Worm (Caenorhabditis elegans): ENCODE results near the gene srp-6.

DNA sequence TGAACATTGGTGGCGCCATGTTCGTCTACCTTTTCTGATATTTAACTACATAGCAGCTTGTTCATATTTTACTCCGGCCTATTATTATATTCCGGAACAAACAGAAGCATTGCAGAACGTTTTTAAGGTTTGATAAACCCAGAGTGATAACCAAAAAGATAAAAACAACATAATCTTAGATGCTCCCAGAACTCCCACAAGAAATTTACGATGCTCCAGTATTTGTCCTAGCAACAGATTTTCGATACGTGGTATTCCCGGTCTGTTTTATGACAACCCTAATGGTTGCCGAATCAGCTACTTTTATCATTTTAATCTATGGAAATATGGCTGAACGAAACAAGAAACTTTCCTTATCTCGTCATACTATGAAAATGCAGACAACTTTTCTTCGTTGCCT lies 32.3 kb downstream of the srp-6 start:
- TF ChIP-seq med-1 (GFP tag; optimal IDR thresholded peaks at IDR 0.05; ENCODE audit: insufficient read depth) (no peak), flt-1 (GFP tag; IDR thresholded peaks at IDR 0.05) (no peak), ztf-29 (GFP tag; IDR thresholded peaks at IDR 0.05) (no peak), T22C8.4 (GFP tag; IDR thresholded peaks at IDR 0.05) (no peak), cog-1 (tag; optimal IDR thresholded peaks at IDR 0.05) (no peak), ref-1 (GFP tag; conservative IDR thresholded peaks at IDR 0.05) (no peak), ztf-23 (GFP tag; IDR thresholded peaks at IDR 0.05) (no peak)
